Fruit fly (Drosophila melanogaster) whole organism, embryonic: Measurements from ENCODE around the gene CG42494.
A peak's percentile ranks its signal among the peaks of the same experiment; 100 is the strongest.

ENCODE experiments used
- ATbp ChIP-seq: fragments of 200-800 bp; sonication (Bioruptor generic); optimal IDR thresholded peaks from 2 replicates; lab custom pipeline; 2017; ENCODE audit warnings: missing biosample characterization, mild to moderate bottlenecking, missing genetic modification characterization, missing genetic modification reagents
- CG10267 ChIP-seq: fragments of 200-800 bp; sonication (Bioruptor generic); optimal IDR thresholded peaks from 2 replicates; lab custom pipeline; 2018; ENCODE audit warnings: missing biosample characterization, mild to moderate bottlenecking, missing genetic modification characterization, moderate library complexity
- CG11504 ChIP-seq: fragments of 200-800 bp; sonication (Bioruptor generic); optimal IDR thresholded peaks from 3 replicates; lab custom pipeline; 2019; ENCODE audit warnings: missing biosample characterization, mild to moderate bottlenecking, missing genetic modification characterization, moderate library complexity
- CG12071 ChIP-seq: fragments of 200-800 bp; sonication (Bioruptor generic); optimal IDR thresholded peaks from 3 replicates; lab custom pipeline; 2018; ENCODE audit warnings: missing biosample characterization, mild to moderate bottlenecking, missing genetic modification characterization
- CG12104 ChIP-seq: fragments of 200-800 bp; sonication (Bioruptor generic); optimal IDR thresholded peaks from 3 replicates; lab custom pipeline; 2016; ENCODE audit warnings: missing biosample characterization, missing genetic modification characterization
- CG14050 ChIP-seq: fragments of 200-800 bp; sonication (Bioruptor generic); IDR thresholded peaks from 3 replicates; pipeline ENCODE4 v1.3.6; 2022; ENCODE audit warnings: missing biosample characterization, missing genetic modification characterization
- CG15479 ChIP-seq: fragments of 200-800 bp; sonication (Bioruptor generic); optimal IDR thresholded peaks from 3 replicates; lab custom pipeline; 2019; ENCODE audit warnings: missing biosample characterization, mild to moderate bottlenecking, missing genetic modification characterization, moderate library complexity
- CG1602 ChIP-seq: fragments of 200-800 bp; sonication (Bioruptor generic); optimal IDR thresholded peaks from 3 replicates; lab custom pipeline; 2016; ENCODE audit warnings: missing biosample characterization, missing genetic modification characterization
- CG17328 ChIP-seq: fragments of 200-800 bp; sonication (Bioruptor generic); IDR thresholded peaks from 2 replicates; pipeline ENCODE4 v1.3.6; 2022; ENCODE audit warnings: missing biosample characterization, missing genetic modification characterization
- CG17361 ChIP-seq: fragments of 200-800 bp; sonication (Bioruptor generic); IDR thresholded peaks from 3 replicates; pipeline ENCODE4 v1.3.6; 2022; ENCODE audit warnings: missing biosample characterization, missing genetic modification characterization
- CG17802 ChIP-seq: fragments of 200-800 bp; sonication (Bioruptor generic); optimal IDR thresholded peaks from 2 replicates; lab custom pipeline; 2018; ENCODE audit warnings: missing biosample characterization, mild to moderate bottlenecking, missing genetic modification characterization, moderate library complexity
- CG17912 ChIP-seq: fragments of 200-800 bp; sonication (Bioruptor generic); optimal IDR thresholded peaks from 2 replicates; lab custom pipeline; 2018; ENCODE audit warnings: missing biosample characterization, mild to moderate bottlenecking, missing genetic modification characterization
- CG2120 ChIP-seq: fragments of 200-800 bp; sonication (Bioruptor generic); optimal IDR thresholded peaks from 3 replicates; lab custom pipeline; 2016; ENCODE audit warnings: missing biosample characterization, missing genetic modification characterization
- CG3281 ChIP-seq: fragments of 200-800 bp; sonication (Bioruptor generic); optimal IDR thresholded peaks from 3 replicates; lab custom pipeline; 2017; ENCODE audit warnings: missing biosample characterization, mild to moderate bottlenecking, missing genetic modification characterization
- CG33557 ChIP-seq: fragments of 200-800 bp; sonication (Bioruptor generic); optimal IDR thresholded peaks from 2 replicates; lab custom pipeline; 2019; ENCODE audit warnings: missing biosample characterization, mild to moderate bottlenecking, missing genetic modification characterization, moderate library complexity
- CG34224 ChIP-seq: fragments of 200-800 bp; sonication (Bioruptor generic); IDR thresholded peaks from 3 replicates; pipeline ENCODE4 v1.3.6; 2022; ENCODE audit warnings: missing biosample characterization, missing genetic modification characterization; ENCODE audit not compliant: partially characterized antibody
- CG4854 ChIP-seq: fragments of 200-800 bp; sonication (Bioruptor generic); optimal IDR thresholded peaks from 2 replicates; lab custom pipeline; 2016; ENCODE audit warnings: missing biosample characterization, missing genetic modification characterization, inconsistent platforms
- CG7556 ChIP-seq: fragments of 200-800 bp; sonication (Bioruptor generic); optimal IDR thresholded peaks from 2 replicates; lab custom pipeline; 2017; ENCODE audit warnings: missing biosample characterization, mild to moderate bottlenecking, missing genetic modification characterization
- CG7963 ChIP-seq: fragments of 200-800 bp; sonication (Bioruptor generic); IDR thresholded peaks from 3 replicates; pipeline ENCODE4 v1.3.6; 2022; ENCODE audit warnings: missing biosample characterization, missing genetic modification characterization; ENCODE audit not compliant: partially characterized antibody
- Dad ChIP-seq: fragments of 200-800 bp; sonication (Bioruptor generic); optimal IDR thresholded peaks from 3 replicates; lab custom pipeline; 2016; ENCODE audit warnings: missing biosample characterization, missing genetic modification characterization
- HLH4C ChIP-seq: fragments of 200-800 bp; sonication (Bioruptor generic); IDR thresholded peaks from 3 replicates; pipeline ENCODE4 v1.3.6; 2022; ENCODE audit warnings: missing biosample characterization, missing genetic modification characterization; ENCODE audit not compliant: partially characterized antibody
- Hand ChIP-seq: fragments of 200-800 bp; sonication (Bioruptor generic); optimal IDR thresholded peaks from 2 replicates; lab custom pipeline; 2017; ENCODE audit warnings: mild to moderate bottlenecking, missing biosample characterization, missing genetic modification reagents, missing genetic modification characterization
- HmgZ ChIP-seq: fragments of 200-800 bp; sonication (Bioruptor generic); optimal IDR thresholded peaks from 2 replicates; lab custom pipeline; 2018; ENCODE audit warnings: missing biosample characterization, mild to moderate bottlenecking, missing genetic modification characterization
- Hsf ChIP-seq: fragments of 200-800 bp; sonication (Bioruptor generic); optimal IDR thresholded peaks from 3 replicates; lab custom pipeline; 2016; ENCODE audit warnings: missing biosample characterization, missing genetic modification characterization
- Kr ChIP-seq: fragments of 200-800 bp; sonication (Bioruptor generic); optimal IDR thresholded peaks from 2 replicates; lab custom pipeline; 2017; ENCODE audit warnings: missing biosample characterization, mild to moderate bottlenecking, missing genetic modification characterization
- Mes4 ChIP-seq: fragments of 200-800 bp; sonication (Bioruptor generic); optimal IDR thresholded peaks from 2 replicates; lab custom pipeline; 2016; ENCODE audit warnings: missing biosample characterization, missing genetic modification characterization
- NC2α ChIP-seq: fragments of 200-800 bp; sonication (Bioruptor generic); optimal IDR thresholded peaks from 2 replicates; lab custom pipeline; 2016; ENCODE audit warnings: missing biosample characterization, missing genetic modification characterization
- Neu2 ChIP-seq: fragments of 200-800 bp; sonication (Bioruptor generic); optimal IDR thresholded peaks from 3 replicates; lab custom pipeline; 2016; ENCODE audit warnings: missing biosample characterization, missing genetic modification characterization, borderline replicate concordance
- Sox102F ChIP-seq: fragments of 200-800 bp; sonication (Bioruptor generic); optimal IDR thresholded peaks from 2 replicates; lab custom pipeline; 2018; ENCODE audit warnings: missing biosample characterization, mild to moderate bottlenecking, missing genetic modification characterization, moderate library complexity
- Stat92E ChIP-seq, 3 experiments: fragments of >200 bp in 2 of 3; fragments of 200-800 bp in 1 of 3; sonication (Bioruptor generic) in 1 of 3; optimal IDR thresholded peaks; 2 replicates each; lab custom pipeline; 2017 to 2019; ENCODE audit warnings: missing biosample characterization in 3 of 3, missing genetic modification characterization in 3 of 3, mild to moderate bottlenecking in 1 of 3, moderate library complexity in 1 of 3
- br ChIP-seq: fragments of >200 bp; optimal IDR thresholded peaks from 2 replicates; lab custom pipeline; 2017
- cas ChIP-seq: fragments of 200-800 bp; sonication (Bioruptor generic); IDR thresholded peaks from 2 replicates; pipeline ENCODE4 v1.3.6; 2022; ENCODE audit warnings: missing biosample characterization, missing genetic modification characterization
- chm ChIP-seq: fragments of 200-800 bp; sonication (Bioruptor generic); IDR thresholded peaks from 2 replicates; pipeline ENCODE4 v1.3.6; 2022; ENCODE audit warnings: missing biosample characterization, missing genetic modification characterization
- crol ChIP-seq: fragments of 200-800 bp; sonication (Bioruptor generic); IDR thresholded peaks from 2 replicates; pipeline ENCODE4 v1.3.6; 2022; ENCODE audit warnings: missing biosample characterization, missing genetic modification characterization
- crp ChIP-seq, 2 experiments: fragments of 200-800 bp; sonication (Bioruptor generic); optimal IDR thresholded peaks; 2 replicates in 1 of 2; 3 replicates in 1 of 2; lab custom pipeline; 2017; ENCODE audit warnings: missing biosample characterization in 2 of 2, missing genetic modification characterization in 2 of 2, mild to moderate bottlenecking in 1 of 2, moderate library complexity in 1 of 2
- esg ChIP-seq: fragments of 200-800 bp; sonication (Bioruptor generic); conservative IDR thresholded peaks from 2 replicates; pipeline ENCODE4 v1.3.6; 2022; ENCODE audit warnings: missing biosample characterization, missing genetic modification characterization
- eve ChIP-seq, 2 experiments: fragments of >200 bp; optimal IDR thresholded peaks; 2 replicates each; lab custom pipeline; 2017; ENCODE audit warnings: missing biosample characterization in 2 of 2, missing genetic modification characterization in 2 of 2
- fru ChIP-seq: fragments of >200 bp; optimal IDR thresholded peaks from 2 replicates; lab custom pipeline; 2017
- hbn ChIP-seq: fragments of 200-800 bp; sonication (Bioruptor generic); IDR thresholded peaks from 2 replicates; pipeline ENCODE4 v1.3.6; 2022; ENCODE audit warnings: missing biosample characterization, missing genetic modification characterization; ENCODE audit not compliant: partially characterized antibody
- hkb ChIP-seq, 2 experiments: fragments of 200-800 bp in 1 of 2; fragments of >200 bp in 1 of 2; sonication (Bioruptor generic) in 1 of 2; IDR thresholded peaks in 1 of 2; optimal IDR thresholded peaks in 1 of 2; 2 replicates each; pipeline versions ENCODE4 v1.3.6 to Lab custom; 2017 to 2022; ENCODE audit warnings: missing biosample characterization in 1 of 2, missing genetic modification characterization in 1 of 2
- jigr1 ChIP-seq: fragments of 200-800 bp; sonication (Bioruptor generic); IDR thresholded peaks from 3 replicates; pipeline ENCODE4 v1.3.6; 2022; ENCODE audit warnings: missing biosample characterization, missing genetic modification characterization
- klu ChIP-seq: fragments of 200-800 bp; sonication (Bioruptor generic); IDR thresholded peaks from 2 replicates; pipeline ENCODE4 v1.3.6; 2022; ENCODE audit warnings: missing biosample characterization, missing genetic modification characterization
- nau ChIP-seq: fragments of 200-800 bp; sonication (Bioruptor generic); optimal IDR thresholded peaks from 3 replicates; lab custom pipeline; 2017; ENCODE audit warnings: missing biosample characterization, mild to moderate bottlenecking, missing genetic modification characterization, missing genetic modification reagents
- oc ChIP-seq: fragments of 200-800 bp; sonication (Bioruptor generic); optimal IDR thresholded peaks from 2 replicates; lab custom pipeline; 2018; ENCODE audit warnings: missing biosample characterization, mild to moderate bottlenecking, missing genetic modification characterization, moderate library complexity
- org-1 ChIP-seq: fragments of 200-800 bp; sonication (Bioruptor generic); optimal IDR thresholded peaks from 2 replicates; lab custom pipeline; 2017; ENCODE audit warnings: missing biosample characterization, missing genetic modification characterization
- pho ChIP-seq: fragments of 200-800 bp; sonication (Bioruptor generic); optimal IDR thresholded peaks from 2 replicates; lab custom pipeline; 2016; ENCODE audit warnings: missing biosample characterization, missing genetic modification characterization
- salm ChIP-seq: fragments of 200-800 bp; sonication (Bioruptor generic); optimal IDR thresholded peaks from 2 replicates; lab custom pipeline; 2018; ENCODE audit warnings: missing biosample characterization, mild to moderate bottlenecking, missing genetic modification characterization
- stc ChIP-seq: fragments of 200-800 bp; sonication (Bioruptor generic); IDR thresholded peaks from 2 replicates; pipeline ENCODE4 v1.3.6; 2022; ENCODE audit warnings: missing biosample characterization, missing genetic modification characterization
- toy ChIP-seq: fragments of 200-800 bp; sonication (Bioruptor generic); IDR thresholded peaks from 2 replicates; pipeline ENCODE4 v1.3.6; 2022; ENCODE audit warnings: missing biosample characterization, missing genetic modification characterization
- z ChIP-seq: fragments of 200-800 bp; sonication (Bioruptor generic); IDR thresholded peaks from 3 replicates; pipeline ENCODE4 v1.3.6; 2022; ENCODE audit warnings: missing biosample characterization, missing genetic modification characterization

CG42494 gene

DNA sequence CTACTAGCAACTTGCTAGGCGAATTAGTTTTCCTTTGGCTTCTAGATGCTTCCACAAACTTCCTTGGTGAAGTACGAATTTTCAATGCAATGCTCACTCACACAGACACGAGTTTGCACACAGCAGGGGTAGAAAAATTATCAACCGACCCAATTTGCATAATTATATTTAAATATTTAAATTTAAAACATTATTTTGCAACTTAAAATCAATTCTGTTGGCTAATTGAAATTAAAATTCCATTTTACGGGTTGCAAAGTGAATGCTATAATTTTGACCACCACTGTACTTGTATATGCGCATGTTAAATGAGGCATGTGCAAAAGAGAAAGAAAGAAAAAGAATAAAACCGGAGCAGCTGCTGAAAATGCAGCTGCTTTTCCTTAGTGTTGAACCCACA is 9.9 kb downstream of the CG42494 start (continued):
- TF ChIP-seq pho (GFP tag; lab: Kevin White, UChicago) (peak; percentile 29), NC2α (GFP tag; lab: Kevin White, UChicago) (no peak), jigr1 (GFP tag; lab: Robert Waterston, UW) (peak; percentile 90), toy (GFP tag; lab: Robert Waterston, UW) (peak; percentile 72), esg (GFP tag; lab: Robert Waterston, UW) (peak; percentile 89), Neu2 (no peak), fru (no peak), HmgZ (peak; percentile 92), Stat92E (GFP tag; optimal IDR thresholded peaks at IDR 0.05; lab: Kevin White, UChicago) (no peak), hbn (GFP tag; lab: Robert Waterston, UW) (no peak), CG3281 (peak; percentile 93), CG10267 (tag; lab: Kevin White, UChicago) (peak; percentile 89), ATbp (GFP tag; lab: Kevin White, UChicago) (peak; percentile 93), stc (GFP tag; lab: Robert Waterston, UW) (peak; percentile 93), org-1 (GFP tag; lab: Kevin White, UChicago) (peak; percentile 87), CG14050 (peak; percentile 88), Sox102F (GFP tag; lab: Kevin White, UChicago) (peak; percentile 96), z (GFP tag; lab: Robert Waterston, UW) (0 out of 3 replicates have a peak, but pooled peaks have one; percentile 32), Hand (GFP tag; lab: Kevin White, UChicago) (peak; percentile 90), CG15479 (GFP tag; lab: Kevin White, UChicago) (peak; percentile 43), crol (peak; percentile 53), CG17361 (GFP tag; lab: Robert Waterston, UW) (peak; percentile 95), CG7556 (GFP tag; lab: Kevin White, UChicago) (peak; percentile 92), Kr (no peak), eve (GFP tag; optimal IDR thresholded peaks at IDR 0.05; lab: Kevin White, UChicago) (no peak), CG11504 (tag; lab: Kevin White, UChicago) (peak; percentile 95), Dad (GFP tag; lab: Kevin White, UChicago) (peak; percentile 58), br (lab: Kevin White, UChicago) (no peak), crp (GFP tag; optimal IDR thresholded peaks at IDR 0.05; lab: Kevin White, UChicago) (peak in 1 of 2 experiments; percentile 53), CG17802 (tag; lab: Kevin White, UChicago) (peak; percentile 78), CG1602 (peak; percentile 86), CG2120 (GFP tag; lab: Kevin White, UChicago) (peak; percentile 84), CG7963 (GFP tag; lab: Robert Waterston, UW) (no peak), CG33557 (peak; percentile 79), chm (GFP tag; lab: Robert Waterston, UW) (peak; percentile 95), CG34224 (GFP tag; lab: Robert Waterston, UW) (no peak), salm (peak; percentile 90), CG4854 (peak; percentile 67), CG17912 (GFP tag; lab: Kevin White, UChicago) (no peak), HLH4C (GFP tag; lab: Robert Waterston, UW) (no peak), CG12104 (GFP tag; lab: Kevin White, UChicago) (peak; percentile 89), cas (peak; percentile 82), nau (peak; percentile 90), Hsf (GFP tag; lab: Kevin White, UChicago) (peak; percentile 76), CG12071 (GFP tag; lab: Kevin White, UChicago) (peak; percentile 91), klu (GFP tag; lab: Robert Waterston, UW) (peak; percentile 83), CG17328 (peak; percentile 96), Mes4 (peak; percentile 8), oc (tag; lab: Kevin White, UChicago) (peak; percentile 95), hkb (optimal IDR thresholded peaks at IDR 0.05; lab: Kevin White, UChicago) (no peak), hkb (GFP tag; IDR thresholded peaks at IDR 0.05; lab: Robert Waterston, UW) (peak; percentile 97)
